Worm (Caenorhabditis elegans) whole organism, L3 larva: ENCODE measurements around the gene C05D10.4.

Experiments used
- R02D3.7 ChIP-seq: fragments of 150-350 bp; optimal IDR thresholded peaks from 2 replicates; lab custom pipeline; 2014; ENCODE audit warnings: missing biosample characterization, missing genetic modification characterization
- aly-2 ChIP-seq: fragments of 150-350 bp; optimal IDR thresholded peaks from 2 replicates; lab custom pipeline; 2014; ENCODE audit warnings: missing biosample characterization, missing genetic modification characterization
- ama-1 ChIP-seq: fragments of 150-350 bp; optimal IDR thresholded peaks from 2 replicates; lab custom pipeline; 2018
- ceh-16 ChIP-seq: sonication (generic microtip); optimal IDR thresholded peaks from 2 replicates; lab custom pipeline; 2017; ENCODE audit warnings: missing biosample characterization, missing genetic modification characterization
- ceh-28 ChIP-seq: fragments of 150-350 bp; optimal IDR thresholded peaks from 2 replicates; lab custom pipeline; 2014; ENCODE audit warnings: missing biosample characterization, missing genetic modification reagents, missing genetic modification characterization
- ceh-9 ChIP-seq: sonication (generic microtip); optimal IDR thresholded peaks from 2 replicates; lab custom pipeline; 2018; ENCODE audit warnings: missing biosample characterization, missing genetic modification characterization
- daf-12 ChIP-seq: fragments of 150-350 bp; optimal IDR thresholded peaks from 2 replicates; lab custom pipeline; 2014; ENCODE audit warnings: missing biosample characterization, missing genetic modification reagents, missing genetic modification characterization
- egl-5 ChIP-seq: fragments of 150-350 bp; optimal IDR thresholded peaks from 2 replicates; lab custom pipeline; 2017; ENCODE audit warnings: missing biosample characterization, missing genetic modification reagents, missing genetic modification characterization, inconsistent platforms
- elt-1 ChIP-seq: fragments of 150-350 bp; optimal IDR thresholded peaks from 2 replicates; lab custom pipeline; 2014; ENCODE audit warnings: missing biosample characterization, missing genetic modification characterization
- elt-2 ChIP-seq: sonication (generic microtip); optimal IDR thresholded peaks from 2 replicates; lab custom pipeline; 2016; ENCODE audit warnings: missing genetic modification reagents, mild to moderate bottlenecking, missing genetic modification characterization, missing compliant biosample characterization
- eor-1 ChIP-seq, 2 experiments: fragments of 150-350 bp; optimal IDR thresholded peaks; 2 replicates each; lab custom pipeline; 2014 to 2018; ENCODE audit warnings: missing biosample characterization in 2 of 2, missing genetic modification characterization in 2 of 2
- fkh-2 ChIP-seq: fragments of 150-350 bp; optimal IDR thresholded peaks from 2 replicates; lab custom pipeline; 2014; ENCODE audit warnings: missing biosample characterization, missing genetic modification reagents, missing genetic modification characterization
- hmg-11 ChIP-seq: sonication (generic microtip); optimal IDR thresholded peaks from 2 replicates; lab custom pipeline; 2016; ENCODE audit warnings: missing genetic modification characterization, missing compliant biosample characterization
- jun-1 ChIP-seq: fragments of 150-350 bp; optimal IDR thresholded peaks from 2 replicates; lab custom pipeline; 2014; ENCODE audit warnings: missing biosample characterization, missing genetic modification reagents, missing genetic modification characterization
- lin-15B ChIP-seq: fragments of 150-350 bp; optimal IDR thresholded peaks from 2 replicates; lab custom pipeline; 2014; ENCODE audit warnings: missing biosample characterization, missing genetic modification characterization
- lin-39 ChIP-seq: fragments of 150-350 bp; optimal IDR thresholded peaks from 2 replicates; lab custom pipeline; 2018; ENCODE audit warnings: missing biosample characterization, missing genetic modification reagents, missing genetic modification characterization
- mdl-1 ChIP-seq: fragments of 150-350 bp; optimal IDR thresholded peaks from 2 replicates; lab custom pipeline; 2014; ENCODE audit warnings: missing biosample characterization, missing genetic modification characterization
- nfya-1 ChIP-seq: sonication (generic microtip); optimal IDR thresholded peaks from 2 replicates; lab custom pipeline; 2017; ENCODE audit warnings: missing genetic modification characterization, mild to moderate bottlenecking, missing compliant biosample characterization, antibody characterized with exemption, moderate library complexity; ENCODE audit not compliant: insufficient read depth
- nhr-23 ChIP-seq: fragments of 150-350 bp; optimal IDR thresholded peaks from 2 replicates; lab custom pipeline; 2014; ENCODE audit warnings: missing biosample characterization, missing genetic modification reagents, missing genetic modification characterization
- nhr-25 ChIP-seq: sonication (generic microtip); optimal IDR thresholded peaks from 2 replicates; lab custom pipeline; 2017; ENCODE audit warnings: missing biosample characterization, missing genetic modification characterization
- nhr-28 ChIP-seq: fragments of 150-350 bp; optimal IDR thresholded peaks from 2 replicates; lab custom pipeline; 2014; ENCODE audit warnings: missing biosample characterization, missing genetic modification characterization
- nhr-67 ChIP-seq: fragments of 150-350 bp; optimal IDR thresholded peaks from 2 replicates; lab custom pipeline; 2014; ENCODE audit warnings: missing biosample characterization, missing genetic modification characterization
- nhr-76 ChIP-seq: fragments of 150-350 bp; sonication (generic microtip); optimal IDR thresholded peaks from 5 replicates; lab custom pipeline; 2014; ENCODE audit warnings: missing biosample characterization, missing genetic modification characterization
- pha-4 ChIP-seq: fragments of 150-350 bp; optimal IDR thresholded peaks from 2 replicates; lab custom pipeline; 2014; ENCODE audit warnings: missing biosample characterization, missing genetic modification reagents, missing genetic modification characterization
- pqm-1 ChIP-seq: fragments of 150-350 bp; optimal IDR thresholded peaks from 2 replicates; lab custom pipeline; 2017; ENCODE audit warnings: missing biosample characterization, missing genetic modification characterization, inconsistent platforms
- unc-39 ChIP-seq: sonication (generic microtip); optimal IDR thresholded peaks from 4 replicates; lab custom pipeline; 2017; ENCODE audit warnings: missing biosample characterization, missing genetic modification characterization
- ztf-4 ChIP-seq: fragments of 150-350 bp; optimal IDR thresholded peaks from 2 replicates; lab custom pipeline; 2014; ENCODE audit warnings: missing biosample characterization, missing genetic modification characterization

The C05D10.4 gene

ce11 chrIII:6105897-6106296 is 3.2 kb upstream of the C05D10.4 start:
- TF ChIP-seq ceh-28 (no peak), egl-5 (tag; lab: Kevin White, UChicago) (peak; percentile 31)

ce11 chrIII:6095654-6096053 is 7.0 kb downstream of the C05D10.4 start:
- TF ChIP-seq nhr-25 (tag; lab: Kevin White, UChicago) (peak; percentile 18), mdl-1 (tag; lab: Kevin White, UChicago) (no peak)

- no peak for TF ChIP-seq eor-1 (tag; optimal IDR thresholded peaks at IDR 0.05; lab: Kevin White, UChicago)
- TF ChIP-seq R02D3.7, result no peak
- peak; percentile 94 for TF ChIP-seq pqm-1 (tag; lab: Kevin White, UChicago)
- no peak for TF ChIP-seq fkh-2 (tag; lab: Kevin White, UChicago)
- TF ChIP-seq pha-4 (tag; lab: Kevin White, UChicago), result peak; percentile 42
- TF ChIP-seq daf-12 (tag; lab: Kevin White, UChicago), result no peak
- peak; percentile 85 for TF ChIP-seq elt-2 (tag; lab: Kevin White, UChicago)
- TF ChIP-seq jun-1 (tag; lab: Kevin White, UChicago), result no peak
- TF ChIP-seq nhr-67 (tag; lab: Kevin White, UChicago), result no peak
- no peak for TF ChIP-seq lin-39
- no peak for TF ChIP-seq ceh-28
- no peak for TF ChIP-seq elt-1
- no peak for TF ChIP-seq nhr-23
Measured at ce11 chrIII:6087705-6088359, 14.8 kb downstream of the C05D10.4 start, which contains the start of gene wht-1. wht-1 (minus strand) TSS chrIII:6087755.

ce11 chrIII:6085311-6085710 is 17.4 kb downstream of the C05D10.4 start:
- no peak for TF ChIP-seq pqm-1 (tag; lab: Kevin White, UChicago)
- no peak for TF ChIP-seq nhr-28 (tag; lab: Kevin White, UChicago)
- TF ChIP-seq lin-39, result no peak
- no peak for TF ChIP-seq lin-15B (tag; lab: Kevin White, UChicago)
- TF ChIP-seq ceh-16 (tag; lab: Kevin White, UChicago), result no peak
- no peak for TF ChIP-seq fkh-2 (tag; lab: Kevin White, UChicago)
- no peak for TF ChIP-seq elt-2 (tag; lab: Kevin White, UChicago)
- TF ChIP-seq hmg-11 (tag; lab: Kevin White, UChicago), result no peak
- TF ChIP-seq aly-2, result no peak
- TF ChIP-seq jun-1 (tag; lab: Kevin White, UChicago), result no peak
- TF ChIP-seq daf-12 (tag; lab: Kevin White, UChicago), result no peak
- TF ChIP-seq ztf-4 (tag; lab: Kevin White, UChicago), result no peak

- TF ChIP-seq unc-39 (tag; lab: Kevin White, UChicago), result no peak
- TF ChIP-seq elt-2 (tag; lab: Kevin White, UChicago), result peak; percentile 45
Measured at ce11 chrIII:6080263-6080662, 22.4 kb downstream of the C05D10.4 start, which contains the start of gene attf-4. attf-4 (plus strand) TSS chrIII:6080563.

- peak; percentile 1 for TF ChIP-seq nfya-1 (tag; lab: Kevin White, UChicago)
- peak; percentile 13 for TF ChIP-seq pha-4 (tag; lab: Kevin White, UChicago)
- TF ChIP-seq egl-5 (tag; lab: Kevin White, UChicago), result no peak
Measured at ce11 chrIII:6078917-6079316, 23.7 kb downstream of the C05D10.4 start.

- TF ChIP-seq ceh-9 (tag; lab: Kevin White, UChicago), result no peak
- no peak for TF ChIP-seq ztf-4 (tag; lab: Kevin White, UChicago)
- TF ChIP-seq daf-12 (tag; lab: Kevin White, UChicago), result no peak
- no peak for TF ChIP-seq aly-2
- TF ChIP-seq nhr-76, result no peak
- TF ChIP-seq eor-1 (tag; optimal IDR thresholded peaks at IDR 0.05; lab: Kevin White, UChicago), result no peak
- TF ChIP-seq egl-5 (tag; lab: Kevin White, UChicago), result peak; percentile 41
- no peak for TF ChIP-seq ama-1 (lab: Kevin White, UChicago)
- TF ChIP-seq elt-2 (tag; lab: Kevin White, UChicago), result peak; percentile 2
- peak; percentile 1 for TF ChIP-seq pha-4 (tag; lab: Kevin White, UChicago)
Measured at ce11 chrIII:6077973-6078372, 24.7 kb downstream of the C05D10.4 start.
